Fruit fly (Drosophila melanogaster) whole organism: ENCODE results near the gene Hsp110.

Source experiments
- Dll ChIP-seq: fragments of >200 bp; optimal IDR thresholded peaks from 2 replicates; lab custom pipeline; 2017
- psq ChIP-seq: fragments of >200 bp; optimal IDR thresholded peaks from 2 replicates; lab custom pipeline; 2017
- usp ChIP-seq: fragments of >200 bp; optimal IDR thresholded peaks from 2 replicates; lab custom pipeline; 2017; ENCODE audit warnings: missing biosample characterization, missing genetic modification characterization, mixed read lengths

- no peak for TF ChIP-seq psq (lab: Kevin White, UChicago)
- TF ChIP-seq Dll (lab: Kevin White, UChicago), result no peak
- no peak for TF ChIP-seq usp (GFP tag; lab: Kevin White, UChicago)
These were observed 39.7 kb downstream of the Hsp110 start for dm6 chr3L:14076559-14076958.
